Worm (Caenorhabditis elegans): ENCODE measurements around the gene arrd-15.
A peak's percentile ranks its signal among the peaks of the same experiment; 100 is the strongest.

arrd-15 gene

DNA sequence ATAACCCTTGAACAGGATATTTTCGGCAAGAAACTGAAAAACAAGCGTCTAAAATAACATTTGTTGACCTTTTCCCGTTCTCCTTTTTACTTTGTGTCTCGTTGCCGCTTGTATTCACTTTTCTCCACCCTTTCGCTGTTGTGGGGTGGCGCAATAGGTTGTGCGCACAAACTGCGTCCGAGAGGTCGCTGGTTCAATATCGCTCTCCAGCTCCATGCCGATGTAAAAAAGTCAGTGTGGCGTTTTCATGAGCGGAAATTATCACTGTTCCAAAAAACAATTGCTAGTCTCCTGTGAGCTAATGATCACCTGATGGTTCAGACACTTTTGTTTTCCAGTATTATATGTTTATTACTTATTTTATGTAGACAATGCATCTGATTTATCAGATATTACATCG is 7.7 kb downstream of the arrd-15 start (continued):
- peak; percentile 87 for TF ChIP-seq madf-2 (tag; optimal IDR thresholded peaks at IDR 0.05)
- peak; percentile 86 for TF ChIP-seq C38D4.7 (GFP tag; optimal IDR thresholded peaks at IDR 0.05)
- TF ChIP-seq ceh-18 (tag; optimal IDR thresholded peaks at IDR 0.05) = peak; percentile 84
- peak; percentile 86 for TF ChIP-seq ttx-3 (tag; optimal IDR thresholded peaks at IDR 0.05)
- TF ChIP-seq K09A11.1 (tag; optimal IDR thresholded peaks at IDR 0.05; ENCODE audit: insufficient read depth) = peak; percentile 72
- peak; percentile 83 for TF ChIP-seq fax-1 (tag; optimal IDR thresholded peaks at IDR 0.05)
- TF ChIP-seq ceh-48 (tag; optimal IDR thresholded peaks at IDR 0.05) = peak; percentile 82
- TF ChIP-seq unc-3 (GFP tag; conservative IDR thresholded peaks at IDR 0.05) = peak; percentile 67
- TF ChIP-seq unc-3 (tag; optimal IDR thresholded peaks at IDR 0.05) = peak; percentile 85
- peak; percentile 91 for TF ChIP-seq ceh-14 (tag; optimal IDR thresholded peaks at IDR 0.05)
- peak; percentile 82 for TF ChIP-seq npax-4 (tag; optimal IDR thresholded peaks at IDR 0.05)
- peak; percentile 89 for TF ChIP-seq pha-2 (tag; optimal IDR thresholded peaks at IDR 0.05)
- peak; percentile 59 for TF ChIP-seq tbx-7 (tag; optimal IDR thresholded peaks at IDR 0.05)
- TF ChIP-seq pat-9 (tag; optimal IDR thresholded peaks at IDR 0.05) = peak; percentile 88
- peak; percentile 89 for TF ChIP-seq gmeb-2 (tag; optimal IDR thresholded peaks at IDR 0.05)
- TF ChIP-seq unc-55 (GFP tag; optimal IDR thresholded peaks at IDR 0.05) = no peak

DNA sequence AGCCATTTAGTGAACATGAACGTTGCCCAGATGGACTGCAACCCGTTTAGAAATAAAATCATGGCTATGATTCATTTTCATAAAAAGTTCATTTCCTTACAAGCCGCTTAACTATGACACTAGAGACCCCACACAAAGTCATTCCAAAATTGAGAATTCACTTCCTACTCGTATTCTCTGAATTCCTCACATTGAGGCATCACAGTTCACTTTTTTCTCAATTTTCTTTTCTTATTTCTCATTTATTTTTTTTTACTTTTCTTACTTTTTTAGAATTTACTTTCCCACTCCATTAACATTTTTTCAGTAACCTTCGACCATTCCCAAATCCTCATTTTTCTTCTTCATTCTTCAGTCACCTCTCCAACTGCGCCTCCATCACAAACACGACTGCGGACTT is 14.5 kb downstream of the arrd-15 start, which contains the start of gene dhrr-1:
Gene dhrr-1 (plus strand): TSS at position 301 of the 400 bp plus-strand sequence.
- no peak for TF ChIP-seq ceh-48 (tag; optimal IDR thresholded peaks at IDR 0.05)

DNA sequence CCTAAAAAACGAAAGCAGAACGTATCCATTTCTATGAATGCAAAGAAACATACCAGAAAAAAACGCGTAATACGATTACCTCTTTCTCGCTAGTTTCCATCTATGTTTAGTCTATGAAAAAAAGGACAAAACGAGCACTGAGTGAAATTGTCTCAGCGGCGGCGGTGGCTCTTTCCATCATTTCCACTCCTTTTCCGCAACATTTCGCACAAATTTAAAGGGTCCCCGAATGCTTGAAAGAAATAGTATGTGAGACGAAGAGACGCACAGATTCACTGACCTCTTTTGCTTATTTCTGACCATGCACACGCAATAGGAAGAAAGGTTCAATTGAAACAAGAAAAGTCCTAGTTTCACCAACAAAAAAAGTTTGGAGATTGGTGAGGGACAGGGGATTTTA is 16.5 kb downstream of the arrd-15 start:
- no peak for TF ChIP-seq fax-1 (tag; optimal IDR thresholded peaks at IDR 0.05)
- TF ChIP-seq unc-42 (tag; optimal IDR thresholded peaks at IDR 0.05) = peak; percentile 3

DNA sequence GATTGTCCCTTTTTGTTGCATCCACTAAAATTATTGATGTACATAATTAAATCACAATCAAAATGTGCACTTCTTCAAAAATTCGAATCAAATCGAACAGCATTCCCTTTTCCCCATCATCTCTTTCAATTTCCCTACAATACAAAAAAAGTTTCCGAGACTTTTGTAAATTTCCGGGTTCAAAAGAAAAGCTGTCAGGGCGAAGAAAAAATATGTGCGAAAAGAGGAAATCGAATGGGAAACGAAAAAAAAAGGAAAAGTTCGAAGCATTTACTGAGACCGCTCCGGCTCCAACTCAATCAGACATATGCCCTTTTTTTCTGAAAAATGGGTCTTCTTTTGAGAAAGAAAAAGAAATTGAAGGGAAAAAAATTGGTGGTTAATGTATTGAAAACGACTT is 19.3 kb downstream of the arrd-15 start:
- TF ChIP-seq odd-2 (tag; optimal IDR thresholded peaks at IDR 0.05) (no peak), fkh-6 (tag; optimal IDR thresholded peaks at IDR 0.05) (no peak), sox-2 (GFP tag; IDR thresholded peaks at IDR 0.05) (no peak), elt-2 (tag; optimal IDR thresholded peaks at IDR 0.05) (no peak), pha-2 (tag; optimal IDR thresholded peaks at IDR 0.05) (no peak), K02D7.2 (tag; optimal IDR thresholded peaks at IDR 0.05) (no peak), che-1 (tag; optimal IDR thresholded peaks at IDR 0.05) (no peak), hlh-6 (tag; optimal IDR thresholded peaks at IDR 0.05) (no peak), npax-4 (tag; optimal IDR thresholded peaks at IDR 0.05) (no peak), gmeb-2 (tag; optimal IDR thresholded peaks at IDR 0.05) (no peak), ttx-3 (tag; optimal IDR thresholded peaks at IDR 0.05) (no peak), unc-42 (tag; optimal IDR thresholded peaks at IDR 0.05) (no peak), ahr-1 (tag; optimal IDR thresholded peaks at IDR 0.05) (no peak), ets-4 (tag; optimal IDR thresholded peaks at IDR 0.05) (no peak), ceh-34 (tag; optimal IDR thresholded peaks at IDR 0.05) (no peak), pag-3 (tag; optimal IDR thresholded peaks at IDR 0.05; ENCODE audit: borderline replicate concordance) (no peak), ceh-48 (tag; optimal IDR thresholded peaks at IDR 0.05) (no peak)

DNA sequence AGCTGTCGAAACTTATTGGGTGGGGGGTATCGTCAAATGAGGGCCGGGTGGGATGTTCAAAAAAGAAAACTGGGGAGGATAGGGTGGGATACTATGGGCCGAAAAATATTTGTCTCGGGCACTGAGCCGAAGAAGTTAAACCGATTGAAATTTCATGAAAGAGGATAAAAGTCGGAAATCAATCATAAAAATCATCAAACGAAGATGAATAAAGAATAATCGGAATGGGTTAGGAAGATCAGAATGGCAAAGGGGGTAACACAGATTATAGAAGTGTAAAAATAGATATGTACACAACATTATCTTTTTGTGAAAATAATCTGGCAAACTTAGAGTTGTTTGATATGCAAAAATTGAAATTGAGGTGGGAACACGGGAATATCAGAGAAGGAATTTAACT is 25.7 kb downstream of the arrd-15 start:
- TF ChIP-seq C38D4.7 (GFP tag; optimal IDR thresholded peaks at IDR 0.05) = no peak
- TF ChIP-seq ref-2 (tag; optimal IDR thresholded peaks at IDR 0.05) = no peak
- no peak for TF ChIP-seq hlh-30 (tag; optimal IDR thresholded peaks at IDR 0.05; ENCODE audit: insufficient read depth)
- no peak for TF ChIP-seq ztf-16 (tag; optimal IDR thresholded peaks at IDR 0.05)
- no peak for TF ChIP-seq nfya-1 (tag; optimal IDR thresholded peaks at IDR 0.05)
- no peak for TF ChIP-seq nhr-11 (tag; optimal IDR thresholded peaks at IDR 0.05)
- no peak for TF ChIP-seq ama-1 (optimal IDR thresholded peaks at IDR 0.05)
- TF ChIP-seq ceh-22 (tag; optimal IDR thresholded peaks at IDR 0.05) = no peak
- TF ChIP-seq ceh-18 (tag; optimal IDR thresholded peaks at IDR 0.05) = no peak
- no peak for TF ChIP-seq npax-4 (tag; optimal IDR thresholded peaks at IDR 0.05)
- no peak for TF ChIP-seq hlh-8 (tag; optimal IDR thresholded peaks at IDR 0.05)
- no peak for TF ChIP-seq ttx-3 (tag; optimal IDR thresholded peaks at IDR 0.05)
- TF ChIP-seq K09A11.1 (tag; optimal IDR thresholded peaks at IDR 0.05; ENCODE audit: insufficient read depth) = no peak
- no peak for TF ChIP-seq hlh-13 (GFP tag; optimal IDR thresholded peaks at IDR 0.05)
- no peak for TF ChIP-seq pag-3 (tag; optimal IDR thresholded peaks at IDR 0.05; ENCODE audit: borderline replicate concordance)
- no peak for TF ChIP-seq pha-2 (tag; optimal IDR thresholded peaks at IDR 0.05)
